Fruit fly (Drosophila melanogaster) whole organism, embryonic: ENCODE data around the gene Ugt316A1.

Experiments used
- ATbp ChIP-seq: fragments of 200-800 bp; sonication (Bioruptor generic); optimal IDR thresholded peaks from 2 replicates; lab custom pipeline; 2017; ENCODE audit warnings: missing biosample characterization, mild to moderate bottlenecking, missing genetic modification characterization, missing genetic modification reagents
- Bdp1 ChIP-seq: fragments of 200-800 bp; sonication (Bioruptor generic); optimal IDR thresholded peaks from 3 replicates; lab custom pipeline; 2016; ENCODE audit warnings: missing biosample characterization, missing genetic modification characterization
- CG10147 ChIP-seq: fragments of 200-800 bp; sonication (Bioruptor generic); optimal IDR thresholded peaks from 2 replicates; lab custom pipeline; 2019; ENCODE audit warnings: missing biosample characterization, mild to moderate bottlenecking, missing genetic modification characterization, moderate library complexity
- CG10209 ChIP-seq: fragments of 200-800 bp; sonication (Bioruptor generic); optimal IDR thresholded peaks from 3 replicates; lab custom pipeline; 2017; ENCODE audit warnings: missing biosample characterization, mild to moderate bottlenecking, missing genetic modification characterization, missing genetic modification reagents
- CG10267 ChIP-seq: fragments of 200-800 bp; sonication (Bioruptor generic); optimal IDR thresholded peaks from 2 replicates; lab custom pipeline; 2018; ENCODE audit warnings: missing biosample characterization, mild to moderate bottlenecking, missing genetic modification characterization, moderate library complexity
- CG11093 ChIP-seq: fragments of 200-800 bp; sonication (Bioruptor generic); IDR thresholded peaks from 3 replicates; pipeline ENCODE4 v1.3.6; 2022; ENCODE audit warnings: missing biosample characterization, missing genetic modification characterization
- CG13296 ChIP-seq: fragments of 200-800 bp; sonication (Bioruptor generic); optimal IDR thresholded peaks from 3 replicates; lab custom pipeline; 2018; ENCODE audit warnings: missing biosample characterization, mild to moderate bottlenecking, missing genetic modification characterization
- CG15073 ChIP-seq: fragments of 200-800 bp; sonication (Bioruptor generic); optimal IDR thresholded peaks from 2 replicates; lab custom pipeline; 2016; ENCODE audit warnings: missing biosample characterization, missing genetic modification characterization
- CG17361 ChIP-seq: fragments of 200-800 bp; sonication (Bioruptor generic); IDR thresholded peaks from 3 replicates; pipeline ENCODE4 v1.3.6; 2022; ENCODE audit warnings: missing biosample characterization, missing genetic modification characterization
- CG17802 ChIP-seq: fragments of 200-800 bp; sonication (Bioruptor generic); optimal IDR thresholded peaks from 2 replicates; lab custom pipeline; 2018; ENCODE audit warnings: missing biosample characterization, mild to moderate bottlenecking, missing genetic modification characterization, moderate library complexity
- CG30403 ChIP-seq: fragments of 200-800 bp; sonication (Bioruptor generic); optimal IDR thresholded peaks from 3 replicates; lab custom pipeline; 2016; ENCODE audit warnings: missing biosample characterization, missing genetic modification characterization
- CG30431 ChIP-seq: fragments of 200-800 bp; sonication (Bioruptor generic); optimal IDR thresholded peaks from 2 replicates; lab custom pipeline; 2017; ENCODE audit warnings: missing biosample characterization, missing genetic modification characterization
- CG3065 ChIP-seq: fragments of 200-800 bp; sonication (Bioruptor generic); optimal IDR thresholded peaks from 2 replicates; lab custom pipeline; 2016; ENCODE audit warnings: missing biosample characterization, missing genetic modification characterization
- CG4617 ChIP-seq: fragments of 200-800 bp; sonication (Bioruptor generic); optimal IDR thresholded peaks from 3 replicates; lab custom pipeline; 2016; ENCODE audit warnings: missing biosample characterization, missing genetic modification characterization, borderline replicate concordance
- CG4820 ChIP-seq: fragments of 200-800 bp; sonication (Bioruptor generic); optimal IDR thresholded peaks from 3 replicates; lab custom pipeline; 2016; ENCODE audit warnings: missing biosample characterization, missing genetic modification characterization
- CG6272 ChIP-seq: fragments of 200-800 bp; sonication (Bioruptor generic); IDR thresholded peaks from 2 replicates; pipeline ENCODE4 v1.3.6; 2022; ENCODE audit warnings: missing biosample characterization, missing genetic modification characterization
- CG6854 ChIP-seq: fragments of 200-800 bp; sonication (Bioruptor generic); optimal IDR thresholded peaks from 3 replicates; lab custom pipeline; 2017; ENCODE audit warnings: missing biosample characterization, mild to moderate bottlenecking, missing genetic modification characterization
- CG9437 ChIP-seq: fragments of 200-800 bp; sonication (Bioruptor generic); optimal IDR thresholded peaks from 2 replicates; lab custom pipeline; 2018; ENCODE audit warnings: missing biosample characterization, mild to moderate bottlenecking, missing genetic modification characterization
- CG9817 ChIP-seq: fragments of 200-800 bp; sonication (Bioruptor generic); optimal IDR thresholded peaks from 2 replicates; lab custom pipeline; 2018; ENCODE audit warnings: missing biosample characterization, mild to moderate bottlenecking, missing genetic modification characterization, moderate library complexity
- Dip2 ChIP-seq: fragments of 200-800 bp; sonication (Bioruptor generic); IDR thresholded peaks from 2 replicates; pipeline ENCODE4 v1.3.6; 2022; ENCODE audit warnings: missing biosample characterization, missing genetic modification characterization
- Drgx ChIP-seq: fragments of 200-800 bp; sonication (Bioruptor generic); IDR thresholded peaks from 2 replicates; pipeline ENCODE4 v1.3.6; 2022; ENCODE audit warnings: missing biosample characterization, missing genetic modification characterization
- Gug ChIP-seq: fragments of 200-800 bp; sonication (Bioruptor generic); IDR thresholded peaks from 4 replicates; pipeline ENCODE4 v1.3.6; 2022; ENCODE audit warnings: missing biosample characterization, missing genetic modification characterization
- HLH4C ChIP-seq: fragments of 200-800 bp; sonication (Bioruptor generic); IDR thresholded peaks from 3 replicates; pipeline ENCODE4 v1.3.6; 2022; ENCODE audit warnings: missing biosample characterization, missing genetic modification characterization; ENCODE audit not compliant: partially characterized antibody
- Hand ChIP-seq: fragments of 200-800 bp; sonication (Bioruptor generic); optimal IDR thresholded peaks from 2 replicates; lab custom pipeline; 2017; ENCODE audit warnings: mild to moderate bottlenecking, missing biosample characterization, missing genetic modification reagents, missing genetic modification characterization
- Hmr ChIP-seq: fragments of 200-800 bp; sonication (Bioruptor generic); optimal IDR thresholded peaks from 3 replicates; lab custom pipeline; 2017; ENCODE audit warnings: mild to moderate bottlenecking, missing biosample characterization, missing genetic modification reagents, missing genetic modification characterization
- Kr ChIP-seq: fragments of 200-800 bp; sonication (Bioruptor generic); optimal IDR thresholded peaks from 2 replicates; lab custom pipeline; 2017; ENCODE audit warnings: missing biosample characterization, mild to moderate bottlenecking, missing genetic modification characterization
- Mad ChIP-seq: fragments of 200-800 bp; sonication (Bioruptor generic); optimal IDR thresholded peaks from 2 replicates; lab custom pipeline; 2016; ENCODE audit warnings: missing biosample characterization, missing genetic modification characterization
- Oli ChIP-seq: fragments of 200-800 bp; sonication (Bioruptor generic); optimal IDR thresholded peaks from 2 replicates; lab custom pipeline; 2018; ENCODE audit warnings: missing biosample characterization, mild to moderate bottlenecking, missing genetic modification characterization, moderate library complexity
- Rx ChIP-seq: fragments of 200-800 bp; sonication (Bioruptor generic); IDR thresholded peaks from 2 replicates; pipeline ENCODE4 v1.3.6; 2022; ENCODE audit warnings: missing biosample characterization, missing genetic modification characterization
- Sin3A ChIP-seq: fragments of >200 bp; optimal IDR thresholded peaks from 2 replicates; lab custom pipeline; 2018
- Sry-β ChIP-seq: fragments of 200-800 bp; sonication (Bioruptor generic); optimal IDR thresholded peaks from 2 replicates; lab custom pipeline; 2018; ENCODE audit warnings: missing biosample characterization, mild to moderate bottlenecking, missing genetic modification characterization, moderate library complexity
- ab ChIP-seq: fragments of 200-800 bp; sonication (Bioruptor generic); optimal IDR thresholded peaks from 2 replicates; lab custom pipeline; 2016; ENCODE audit warnings: missing biosample characterization, missing genetic modification characterization
- ash1 ChIP-seq: fragments of 200-800 bp; sonication (Bioruptor generic); optimal IDR thresholded peaks from 2 replicates; lab custom pipeline; 2018; ENCODE audit warnings: missing biosample characterization, mild to moderate bottlenecking, missing genetic modification characterization
- az2 ChIP-seq: fragments of 200-800 bp; sonication (Bioruptor generic); optimal IDR thresholded peaks from 3 replicates; lab custom pipeline; 2016; ENCODE audit warnings: missing biosample characterization, missing genetic modification characterization
- cas ChIP-seq: fragments of 200-800 bp; sonication (Bioruptor generic); IDR thresholded peaks from 2 replicates; pipeline ENCODE4 v1.3.6; 2022; ENCODE audit warnings: missing biosample characterization, missing genetic modification characterization
- da ChIP-seq: fragments of 200-800 bp; sonication (Bioruptor generic); optimal IDR thresholded peaks from 2 replicates; lab custom pipeline; 2016; ENCODE audit warnings: missing biosample characterization, missing genetic modification characterization
- dmrt11E ChIP-seq: fragments of 200-800 bp; sonication (Bioruptor generic); optimal IDR thresholded peaks from 3 replicates; lab custom pipeline; 2018; ENCODE audit warnings: missing biosample characterization, mild to moderate bottlenecking, missing genetic modification characterization, moderate library complexity
- emc ChIP-seq: fragments of 200-800 bp; sonication (Bioruptor generic); optimal IDR thresholded peaks from 2 replicates; lab custom pipeline; 2016; ENCODE audit warnings: missing biosample characterization, missing genetic modification characterization
- fu2 ChIP-seq: fragments of 200-800 bp; sonication (Bioruptor generic); optimal IDR thresholded peaks from 2 replicates; lab custom pipeline; 2016; ENCODE audit warnings: missing biosample characterization, missing genetic modification characterization
- gsb-n ChIP-seq: fragments of 200-800 bp; sonication (Bioruptor generic); optimal IDR thresholded peaks from 3 replicates; lab custom pipeline; 2018; ENCODE audit warnings: missing biosample characterization, mild to moderate bottlenecking, missing genetic modification characterization
- hbn ChIP-seq: fragments of 200-800 bp; sonication (Bioruptor generic); IDR thresholded peaks from 2 replicates; pipeline ENCODE4 v1.3.6; 2022; ENCODE audit warnings: missing biosample characterization, missing genetic modification characterization; ENCODE audit not compliant: partially characterized antibody
- mam ChIP-seq: fragments of 200-800 bp; sonication (Bioruptor generic); optimal IDR thresholded peaks from 3 replicates; lab custom pipeline; 2016; ENCODE audit warnings: missing biosample characterization, missing genetic modification characterization
- pho ChIP-seq: fragments of 200-800 bp; sonication (Bioruptor generic); optimal IDR thresholded peaks from 2 replicates; lab custom pipeline; 2016; ENCODE audit warnings: missing biosample characterization, missing genetic modification characterization
- shn ChIP-seq: fragments of 200-800 bp; sonication (Bioruptor generic); optimal IDR thresholded peaks from 3 replicates; lab custom pipeline; 2016; ENCODE audit warnings: missing biosample characterization, missing genetic modification characterization
- slou ChIP-seq: fragments of 200-800 bp; sonication (Bioruptor generic); optimal IDR thresholded peaks from 3 replicates; lab custom pipeline; 2016; ENCODE audit warnings: missing biosample characterization, missing genetic modification characterization
- tin ChIP-seq: fragments of 200-800 bp; sonication (Bioruptor generic); optimal IDR thresholded peaks from 3 replicates; lab custom pipeline; 2016; ENCODE audit warnings: missing biosample characterization, missing genetic modification characterization
- tio ChIP-seq: fragments of 200-800 bp; sonication (Bioruptor generic); optimal IDR thresholded peaks from 2 replicates; lab custom pipeline; 2017; ENCODE audit warnings: missing biosample characterization, missing genetic modification characterization, inconsistent platforms
- trh ChIP-seq: fragments of 200-800 bp; sonication (Bioruptor generic); optimal IDR thresholded peaks from 2 replicates; lab custom pipeline; 2016; ENCODE audit warnings: missing biosample characterization, missing genetic modification characterization
- wdn ChIP-seq: fragments of 200-800 bp; sonication (Bioruptor generic); IDR thresholded peaks from 2 replicates; pipeline ENCODE4 v1.3.6; 2022; ENCODE audit warnings: missing biosample characterization, missing genetic modification characterization
- zfh2 ChIP-seq: fragments of 200-800 bp; sonication (Bioruptor generic); optimal IDR thresholded peaks from 2 replicates; lab custom pipeline; 2016; ENCODE audit warnings: missing biosample characterization, missing genetic modification characterization

Ugt316A1 gene

dm6 chr3L:19079798-19080691 lies 17.4 kb upstream of the Ugt316A1 start (continued):
- TF ChIP-seq CG11093 (GFP tag; lab: Robert Waterston, UW), result no peak
- peak; percentile 15 for TF ChIP-seq CG13296
- TF ChIP-seq hbn (GFP tag; lab: Robert Waterston, UW), result no peak
- no peak for TF ChIP-seq trh (GFP tag; lab: Kevin White, UChicago)
- no peak for TF ChIP-seq Mad (GFP tag; lab: Kevin White, UChicago)
- no peak for TF ChIP-seq emc (GFP tag; lab: Kevin White, UChicago)
- TF ChIP-seq Kr (GFP tag; lab: Kevin White, UChicago), result no peak
- TF ChIP-seq CG4820 (GFP tag; lab: Kevin White, UChicago), result peak; percentile 1
- peak; percentile 59 for TF ChIP-seq Oli (tag; lab: Kevin White, UChicago)
- no peak for TF ChIP-seq ATbp (GFP tag; lab: Kevin White, UChicago)
- TF ChIP-seq Sin3A (lab: Kevin White, UChicago), result no peak
- peak; percentile 23 for TF ChIP-seq tin
- peak; percentile 1 for TF ChIP-seq CG9817 (tag; lab: Kevin White, UChicago)
- no peak for TF ChIP-seq Hand (GFP tag; lab: Kevin White, UChicago)
- TF ChIP-seq CG3065 (GFP tag; lab: Kevin White, UChicago), result no peak
- peak; percentile 15 for TF ChIP-seq CG10209
- TF ChIP-seq da (GFP tag; lab: Kevin White, UChicago), result no peak
- TF ChIP-seq cas (GFP tag; lab: Robert Waterston, UW), result no peak
- no peak for TF ChIP-seq Dip2 (GFP tag; lab: Robert Waterston, UW)
- TF ChIP-seq CG4617 (GFP tag; lab: Kevin White, UChicago), result no peak
- peak; percentile 18 for TF ChIP-seq mam (GFP tag; lab: Kevin White, UChicago)
- TF ChIP-seq CG17802, result no peak
- peak; percentile 56 for TF ChIP-seq CG30403
- TF ChIP-seq CG6272 (GFP tag; lab: Robert Waterston, UW), result no peak
- TF ChIP-seq tio, result peak; percentile 7
- peak; percentile 7 for TF ChIP-seq fu2 (GFP tag; lab: Kevin White, UChicago)
- no peak for TF ChIP-seq HLH4C (GFP tag; lab: Robert Waterston, UW)
- TF ChIP-seq slou (GFP tag; lab: Kevin White, UChicago), result no peak
- peak; percentile 14 for TF ChIP-seq zfh2 (GFP tag; lab: Kevin White, UChicago)
- peak; percentile 28 for TF ChIP-seq pho
- no peak for TF ChIP-seq Gug (GFP tag; lab: Robert Waterston, UW)
- TF ChIP-seq Drgx (GFP tag; lab: Robert Waterston, UW), result peak; percentile 37; the same call in 1 of the 2 replicates
- no peak for TF ChIP-seq ash1
- TF ChIP-seq dmrt11E (tag; lab: Kevin White, UChicago), result no peak
- no peak for TF ChIP-seq CG15073 (GFP tag; lab: Kevin White, UChicago)
- TF ChIP-seq CG6854 (GFP tag; lab: Kevin White, UChicago), result peak; percentile 33
- no peak for TF ChIP-seq ab (GFP tag; lab: Kevin White, UChicago)
- no peak for TF ChIP-seq Bdp1 (GFP tag; lab: Kevin White, UChicago)
- peak; percentile 14 for TF ChIP-seq CG10267
- TF ChIP-seq shn (GFP tag; lab: Kevin White, UChicago), result peak; percentile 27
- TF ChIP-seq CG17361 (GFP tag; lab: Robert Waterston, UW), result peak; percentile 65; the same call in 2 of the 3 replicates
- no peak for TF ChIP-seq wdn (GFP tag; lab: Robert Waterston, UW)
- no peak for TF ChIP-seq Rx (GFP tag; lab: Robert Waterston, UW)
- peak; percentile 16 for TF ChIP-seq Hmr
- no peak for TF ChIP-seq CG30431 (GFP tag; lab: Kevin White, UChicago)
- no peak for TF ChIP-seq Sry-β (GFP tag; lab: Kevin White, UChicago)
- TF ChIP-seq CG9437 (GFP tag; lab: Kevin White, UChicago), result peak; percentile 40
- peak; percentile 10 for TF ChIP-seq CG10147 (GFP tag; lab: Kevin White, UChicago)
- peak; percentile 1 for TF ChIP-seq gsb-n (tag; lab: Kevin White, UChicago)
- peak; percentile 30 for TF ChIP-seq az2
